Fruit fly (Drosophila melanogaster): ENCODE results near the gene CG7560.

CG7560 gene

dm6 chr3L:11402305-11402704 lies 22.7 kb upstream of the CG7560 start (continued):
- TF ChIP-seq lola (GFP tag; optimal IDR thresholded peaks at IDR 0.05) (no peak), MESR4 (GFP tag; optimal IDR thresholded peaks at IDR 0.05) (no peak), CG9437 (GFP tag; optimal IDR thresholded peaks at IDR 0.05) (no peak), dati (GFP tag; IDR thresholded peaks at IDR 0.05) (no peak), row (GFP tag; IDR thresholded peaks at IDR 0.05) (peak; percentile 70), shn (GFP tag; optimal IDR thresholded peaks at IDR 0.05) (no peak), CG8359 (GFP tag; optimal IDR thresholded peaks at IDR 0.05; ENCODE audit: borderline replicate concordance) (no peak), Atf-2 (GFP tag; optimal IDR thresholded peaks at IDR 0.05) (no peak), CG17568 (GFP tag; optimal IDR thresholded peaks at IDR 0.05) (no peak), CG13894 (tag; optimal IDR thresholded peaks at IDR 0.05) (no peak), CG17385 (GFP tag; optimal IDR thresholded peaks at IDR 0.05) (no peak), CG10209 (GFP tag; optimal IDR thresholded peaks at IDR 0.05) (peak; percentile 3), CG7987 (GFP tag; optimal IDR thresholded peaks at IDR 0.05) (no peak), Elba2 (GFP tag; optimal IDR thresholded peaks at IDR 0.05) (no peak), HHEX (GFP tag; optimal IDR thresholded peaks at IDR 0.05) (peak; percentile 36), kay (GFP tag; optimal IDR thresholded peaks at IDR 0.05) (no peak), CG1832 (GFP tag; optimal IDR thresholded peaks at IDR 0.05) (no peak), chif (GFP tag; optimal IDR thresholded peaks at IDR 0.05) (peak in 1 of 2 experiments; percentile 1), CG9215 (GFP tag; IDR thresholded peaks at IDR 0.05) (0 out of 2 replicates have a peak, but pooled peaks have one; percentile 19), CG4328 (GFP tag; optimal IDR thresholded peaks at IDR 0.05) (no peak), CG30020 (tag; optimal IDR thresholded peaks at IDR 0.05) (no peak), wek (GFP tag; optimal IDR thresholded peaks at IDR 0.05) (no peak), otp (GFP tag; IDR thresholded peaks at IDR 0.05) (no peak), Dp (GFP tag; optimal IDR thresholded peaks at IDR 0.05) (no peak), Nf-YA (GFP tag; IDR thresholded peaks at IDR 0.05) (no peak), zf30C (GFP tag; optimal IDR thresholded peaks at IDR 0.05) (no peak), Xrp1 (GFP tag; IDR thresholded peaks at IDR 0.05) (peak; percentile 70; the same call in 1 of the 2 replicates), zen (tag; optimal IDR thresholded peaks at IDR 0.05) (no peak), Antp (GFP tag; optimal IDR thresholded peaks at IDR 0.05) (no peak), schlank (tag; optimal IDR thresholded peaks at IDR 0.05) (no peak), E2f2 (GFP tag; IDR thresholded peaks at IDR 0.05) (no peak), eve (GFP tag; optimal IDR thresholded peaks at IDR 0.05) (no peak), CG10147 (GFP tag; optimal IDR thresholded peaks at IDR 0.05) (peak; percentile 28), bigmax (GFP tag; optimal IDR thresholded peaks at IDR 0.05) (no peak), Hr51 (GFP tag; optimal IDR thresholded peaks at IDR 0.05) (peak in 1 of 2 experiments; percentile 46), CG11696 (GFP tag; IDR thresholded peaks at IDR 0.05) (no peak), CG13287 (GFP tag; IDR thresholded peaks at IDR 0.05; ENCODE audit: partially characterized antibody) (no peak), Adf1 (GFP tag; IDR thresholded peaks at IDR 0.05) (no peak), grn (GFP tag; optimal IDR thresholded peaks at IDR 0.05) (no peak), nmo (GFP tag; optimal IDR thresholded peaks at IDR 0.05) (no peak), CG2202 (tag; optimal IDR thresholded peaks at IDR 0.05) (no peak), Pdp1 (GFP tag; optimal IDR thresholded peaks at IDR 0.05) (no peak), btn (GFP tag; optimal IDR thresholded peaks at IDR 0.05) (no peak), CG11247 (GFP tag; IDR thresholded peaks at IDR 0.05) (0 out of 2 replicates have a peak, but pooled peaks have one; percentile 10), ato (GFP tag; IDR thresholded peaks at IDR 0.05; ENCODE audit: partially characterized antibody) (no peak), ems (GFP tag; optimal IDR thresholded peaks at IDR 0.05) (peak; percentile 13), grau (tag; optimal IDR thresholded peaks at IDR 0.05) (peak; percentile 36), tll (GFP tag; optimal IDR thresholded peaks at IDR 0.05) (no peak), CG1792 (GFP tag; optimal IDR thresholded peaks at IDR 0.05) (no peak), CG10543 (GFP tag; optimal IDR thresholded peaks at IDR 0.05) (no peak)
